Fruit fly (Drosophila melanogaster) S2 (cell line): ENCODE results near the gene Nepl14.

Experiments
- CG8478 ChIP-seq: fragments of >200 bp; optimal IDR thresholded peaks from 2 replicates; lab custom pipeline; 2018
- CTCF ChIP-seq, 2 experiments: fragments of >200 bp; optimal IDR thresholded peaks; 2 replicates each; lab custom pipeline; 2018

DNA sequence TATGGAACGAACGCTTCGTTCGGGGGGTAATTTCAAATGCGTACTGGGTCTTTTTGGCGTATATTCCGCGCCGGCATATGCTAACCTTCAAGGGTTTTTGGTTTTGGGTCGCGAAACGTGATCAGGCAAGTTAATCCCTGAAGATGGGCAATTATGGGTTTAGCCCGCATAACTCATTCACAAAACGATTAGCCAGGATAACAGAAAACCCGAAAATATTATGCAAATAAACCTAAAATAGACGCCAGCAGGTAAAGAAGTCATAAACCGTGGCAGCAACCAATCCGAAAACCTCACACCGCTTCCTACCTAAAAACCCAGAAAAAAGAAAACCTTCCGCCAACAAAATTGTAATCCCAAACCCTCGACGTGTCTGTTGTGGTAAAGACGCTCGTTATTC lies 25.6 kb upstream of the Nepl14 start:
- TF ChIP-seq CG8478 (lab: Kevin White, UChicago) = no peak
- no peak for TF ChIP-seq CTCF (optimal IDR thresholded peaks at IDR 0.05; lab: Kevin White, UChicago)
